Worm (Caenorhabditis elegans) whole organism, young adult: ENCODE measurements around the gene F09E5.8.

Experiments
- B0019.2 ChIP-seq: fragments of 200-800 bp; sonication (Bioruptor generic); conservative IDR thresholded peaks from 2 replicates; pipeline ENCODE4 v1.3.6; 2022; ENCODE audit warnings: missing genetic modification reagents, missing genetic modification characterization, missing compliant biosample characterization
- B0035.1 ChIP-seq: sonication (generic microtip); optimal IDR thresholded peaks from 2 replicates; lab custom pipeline; 2016; ENCODE audit warnings: missing genetic modification characterization, mild to moderate bottlenecking, missing compliant biosample characterization, missing genotype, missing genetic modification reagents
- B0261.1 ChIP-seq: sonication (generic microtip); optimal IDR thresholded peaks from 2 replicates; lab custom pipeline; 2016; ENCODE audit warnings: mild to moderate bottlenecking, missing genetic modification characterization, moderate library complexity, missing compliant biosample characterization
- C06A6.2 ChIP-seq: fragments of 200-800 bp; sonication (Bioruptor generic); conservative IDR thresholded peaks from 2 replicates; pipeline ENCODE4 v1.3.6; 2022; ENCODE audit warnings: missing genetic modification characterization, missing compliant biosample characterization
- D2030.7 ChIP-seq: fragments of 200-800 bp; sonication (Bioruptor generic); IDR thresholded peaks from 2 replicates; pipeline ENCODE4 v1.3.6; 2022; ENCODE audit warnings: missing genetic modification reagents, missing genetic modification characterization, missing compliant biosample characterization
- F10E7.11 ChIP-seq: sonication (generic microtip); optimal IDR thresholded peaks from 2 replicates; lab custom pipeline; 2017; ENCODE audit warnings: mild to moderate bottlenecking, missing genetic modification characterization, moderate library complexity, missing compliant biosample characterization
- F52B5.7 ChIP-seq: sonication (generic microtip); optimal IDR thresholded peaks from 2 replicates; lab custom pipeline; 2016; ENCODE audit warnings: mild to moderate bottlenecking, missing genetic modification characterization, missing compliant biosample characterization
- K12H6.12 ChIP-seq: fragments of 200-800 bp; sonication (Bioruptor generic); optimal IDR thresholded peaks from 2 replicates; lab custom pipeline; 2018; ENCODE audit warnings: mild to moderate bottlenecking, missing genetic modification characterization, missing compliant biosample characterization
- Y53F4B.3 ChIP-seq: fragments of 200-800 bp; sonication (Bioruptor generic); IDR thresholded peaks from 2 replicates; pipeline ENCODE4 v1.3.6; 2022; ENCODE audit warnings: missing genetic modification reagents, missing genetic modification characterization, missing compliant biosample characterization
- Y53G8AR.9 ChIP-seq: fragments of 200-800 bp; sonication (Bioruptor generic); conservative IDR thresholded peaks from 2 replicates; pipeline ENCODE4 v1.3.6; 2022; ENCODE audit warnings: missing genetic modification reagents, missing genetic modification characterization, missing compliant biosample characterization
- Y67H2A.10 ChIP-seq: fragments of 200-800 bp; sonication (Bioruptor generic); conservative IDR thresholded peaks from 2 replicates; pipeline ENCODE4 v1.3.6; 2022; ENCODE audit warnings: missing genetic modification reagents, missing genetic modification characterization, missing compliant biosample characterization
- akir-1 ChIP-seq: fragments of 200-800 bp; sonication (Bioruptor generic); optimal IDR thresholded peaks from 2 replicates; lab custom pipeline; 2018; ENCODE audit warnings: mild to moderate bottlenecking, missing genetic modification characterization, moderate library complexity, missing compliant biosample characterization
- athp-1 ChIP-seq: sonication (generic microtip); optimal IDR thresholded peaks from 2 replicates; lab custom pipeline; 2017; ENCODE audit warnings: mild to moderate bottlenecking, missing genetic modification characterization, missing compliant biosample characterization
- bed-1 ChIP-seq: fragments of 200-800 bp; sonication (Bioruptor generic); IDR thresholded peaks from 2 replicates; pipeline ENCODE4 v1.3.6; 2022; ENCODE audit warnings: missing genetic modification reagents, missing genetic modification characterization, missing compliant biosample characterization
- ccch-3 ChIP-seq: fragments of 200-800 bp; sonication (Bioruptor generic); optimal IDR thresholded peaks from 2 replicates; lab custom pipeline; 2018; ENCODE audit warnings: mild to moderate bottlenecking, missing genetic modification characterization, missing compliant biosample characterization
- cebp-1 ChIP-seq, 2 experiments: fragments of 200-800 bp in 1 of 2; sonication (Bioruptor generic) in 1 of 2; sonication (generic microtip) in 1 of 2; IDR thresholded peaks in 1 of 2; optimal IDR thresholded peaks in 1 of 2; 2 replicates each; pipeline versions ENCODE4 v1.3.6 to Lab custom; 2017 to 2022; ENCODE audit warnings: missing compliant biosample characterization in 2 of 2, missing genetic modification characterization in 2 of 2, mild to moderate bottlenecking in 1 of 2, missing genetic modification reagents in 1 of 2, moderate library complexity in 1 of 2
- ceh-100 ChIP-seq: fragments of 200-800 bp; sonication (Bioruptor generic); IDR thresholded peaks from 2 replicates; pipeline ENCODE4 v1.3.6; 2022; ENCODE audit warnings: missing genetic modification reagents, missing genetic modification characterization, missing compliant biosample characterization
- chd-7 ChIP-seq: sonication (generic microtip); optimal IDR thresholded peaks from 2 replicates; lab custom pipeline; 2016; ENCODE audit warnings: mild to moderate bottlenecking, missing genetic modification characterization, moderate library complexity, missing compliant biosample characterization
- die-1 ChIP-seq: sonication (generic microtip); optimal IDR thresholded peaks from 2 replicates; lab custom pipeline; 2016; ENCODE audit warnings: missing genotype, mild to moderate bottlenecking, missing genetic modification characterization, missing compliant biosample characterization
- dox-1 ChIP-seq: fragments of 200-800 bp; sonication (Bioruptor generic); IDR thresholded peaks from 2 replicates; pipeline ENCODE4 v1.3.6; 2022; ENCODE audit warnings: missing genetic modification reagents, missing genetic modification characterization, missing compliant biosample characterization
- efl-1 ChIP-seq: fragments of 150-350 bp; optimal IDR thresholded peaks from 2 replicates; lab custom pipeline; 2014; ENCODE audit warnings: missing biosample characterization, missing genetic modification reagents, missing genetic modification characterization
- egrh-3 ChIP-seq: fragments of 200-800 bp; sonication (Bioruptor generic); IDR thresholded peaks from 2 replicates; pipeline ENCODE4 v1.3.6; 2022; ENCODE audit warnings: missing genetic modification reagents, missing genetic modification characterization, missing compliant biosample characterization
- ekl-4 ChIP-seq: fragments of 200-800 bp; sonication (Bioruptor generic); IDR thresholded peaks from 2 replicates; pipeline ENCODE4 v1.3.6; 2022; ENCODE audit warnings: missing genetic modification reagents, missing genetic modification characterization, missing compliant biosample characterization
- hlh-12 ChIP-seq: sonication (generic microtip); optimal IDR thresholded peaks from 2 replicates; lab custom pipeline; 2016; ENCODE audit warnings: missing genetic modification characterization, missing compliant biosample characterization
- hmg-1.2 ChIP-seq: fragments of 200-800 bp; sonication (Bioruptor generic); IDR thresholded peaks from 2 replicates; pipeline ENCODE4 v1.3.6; 2022; ENCODE audit warnings: missing genetic modification reagents, missing genetic modification characterization, missing compliant biosample characterization
- hmg-20 ChIP-seq: fragments of 200-800 bp; sonication (Bioruptor generic); IDR thresholded peaks from 2 replicates; pipeline ENCODE4 v1.3.6; 2022; ENCODE audit warnings: missing genetic modification reagents, missing genetic modification characterization, missing compliant biosample characterization
- let-607 ChIP-seq, 2 experiments: fragments of 200-800 bp in 1 of 2; sonication (Bioruptor generic) in 1 of 2; sonication (generic microtip) in 1 of 2; optimal IDR thresholded peaks; 2 replicates each; lab custom pipeline; 2016 to 2018; ENCODE audit warnings: mild to moderate bottlenecking in 2 of 2, missing compliant biosample characterization in 2 of 2, missing genetic modification characterization in 2 of 2, moderate library complexity in 2 of 2, missing genotype in 1 of 2
- lin-54 ChIP-seq: fragments of 200-800 bp; sonication (Bioruptor generic); optimal IDR thresholded peaks from 2 replicates; lab custom pipeline; 2018; ENCODE audit warnings: mild to moderate bottlenecking, missing genetic modification characterization, missing compliant biosample characterization
- lir-1 ChIP-seq: fragments of 200-800 bp; sonication (Bioruptor generic); conservative IDR thresholded peaks from 2 replicates; pipeline ENCODE4 v1.3.6; 2022; ENCODE audit warnings: missing genetic modification reagents, missing genetic modification characterization, missing compliant biosample characterization
- madf-10 ChIP-seq: sonication (generic microtip); optimal IDR thresholded peaks from 2 replicates; lab custom pipeline; 2016; ENCODE audit warnings: mild to moderate bottlenecking, missing genetic modification characterization, missing compliant biosample characterization
- madf-6 ChIP-seq: fragments of 200-800 bp; sonication (Bioruptor generic); IDR thresholded peaks from 2 replicates; pipeline ENCODE4 v1.3.6; 2022; ENCODE audit warnings: missing genetic modification reagents, missing genetic modification characterization, missing compliant biosample characterization
- madf-8 ChIP-seq: fragments of 200-800 bp; sonication (Bioruptor generic); conservative IDR thresholded peaks from 2 replicates; pipeline ENCODE4 v1.3.6; 2022; ENCODE audit warnings: missing genetic modification reagents, missing genetic modification characterization, missing compliant biosample characterization
- mcd-1 ChIP-seq: fragments of 200-800 bp; sonication (Bioruptor generic); IDR thresholded peaks from 2 replicates; pipeline ENCODE4 v1.3.6; 2022; ENCODE audit warnings: missing genetic modification reagents, missing genetic modification characterization, missing compliant biosample characterization
- mxl-1 ChIP-seq: sonication (generic microtip); optimal IDR thresholded peaks from 2 replicates; lab custom pipeline; 2016; ENCODE audit warnings: missing genetic modification characterization, missing compliant biosample characterization
- nfyb-1 ChIP-seq: fragments of 200-800 bp; sonication (Bioruptor generic); IDR thresholded peaks from 2 replicates; pipeline ENCODE4 v1.3.6; 2022; ENCODE audit warnings: missing genetic modification reagents, missing genetic modification characterization, missing compliant biosample characterization
- nhr-120 ChIP-seq: fragments of 200-800 bp; sonication (Bioruptor generic); IDR thresholded peaks from 2 replicates; pipeline ENCODE4 v1.3.6; 2022; ENCODE audit warnings: missing genetic modification characterization, missing compliant biosample characterization
- pbrm-1 ChIP-seq: fragments of 200-800 bp; sonication (Bioruptor generic); IDR thresholded peaks from 2 replicates; pipeline ENCODE4 v1.3.6; 2022; ENCODE audit warnings: missing genetic modification reagents, missing genetic modification characterization, missing compliant biosample characterization
- sea-2 ChIP-seq: fragments of 200-800 bp; sonication (Bioruptor generic); IDR thresholded peaks from 2 replicates; pipeline ENCODE4 v1.3.6; 2022; ENCODE audit warnings: missing genetic modification characterization, missing compliant biosample characterization
- snpc-3.4 ChIP-seq: sonication (generic microtip); optimal IDR thresholded peaks from 2 replicates; lab custom pipeline; 2017; ENCODE audit warnings: missing genetic modification characterization, mild to moderate bottlenecking, missing compliant biosample characterization, antibody characterized with exemption, moderate library complexity, missing genotype, missing genetic modification reagents
- sptf-2 ChIP-seq: fragments of 200-800 bp; sonication (Bioruptor generic); optimal IDR thresholded peaks from 2 replicates; lab custom pipeline; 2018; ENCODE audit warnings: mild to moderate bottlenecking, missing genetic modification characterization, missing compliant biosample characterization
- tbp1 ChIP-seq: fragments of 200-800 bp; sonication (Bioruptor generic); optimal IDR thresholded peaks from 2 replicates; lab custom pipeline; 2018; ENCODE audit warnings: mild to moderate bottlenecking, missing genetic modification characterization, missing compliant biosample characterization
- unc-62 ChIP-seq: fragments of 150-350 bp; optimal IDR thresholded peaks from 2 replicates; lab custom pipeline; 2014; ENCODE audit warnings: missing biosample characterization, missing genetic modification reagents, missing genetic modification characterization
- zfh-2 ChIP-seq: fragments of 200-800 bp; sonication (Bioruptor generic); conservative IDR thresholded peaks from 2 replicates; pipeline ENCODE4 v1.3.6; 2022; ENCODE audit warnings: missing genetic modification reagents, missing genetic modification characterization, missing compliant biosample characterization
- zim-3 ChIP-seq: sonication (generic microtip); optimal IDR thresholded peaks from 2 replicates; lab custom pipeline; 2017; ENCODE audit warnings: mild to moderate bottlenecking, missing genetic modification characterization, moderate library complexity, missing compliant biosample characterization
- ztf-3 ChIP-seq: fragments of 200-800 bp; sonication (Bioruptor generic); optimal IDR thresholded peaks from 2 replicates; lab custom pipeline; 2018; ENCODE audit warnings: mild to moderate bottlenecking, missing genetic modification characterization, missing compliant biosample characterization
- ztf-6 ChIP-seq: fragments of 200-800 bp; sonication (Bioruptor generic); IDR thresholded peaks from 2 replicates; pipeline ENCODE4 v1.3.6; 2022; ENCODE audit warnings: missing genetic modification reagents, missing genetic modification characterization, missing compliant biosample characterization

Gene F09E5.8

ce11 chrII:5336035-5336376 lies 14.5 kb upstream of the F09E5.8 start (continued):
- no peak for TF ChIP-seq Y53F4B.3 (GFP tag; lab: Robert Waterston, UW)
- TF ChIP-seq D2030.7 (GFP tag; lab: Robert Waterston, UW) = no peak
- TF ChIP-seq unc-62 (GFP tag; lab: Kevin White, UChicago) = no peak
- TF ChIP-seq pbrm-1 = 0 out of 2 replicates have a peak, but pooled peaks have one; percentile 42
- TF ChIP-seq sptf-2 = no peak
- TF ChIP-seq egrh-3 (GFP tag; lab: Robert Waterston, UW) = no peak
- no peak for TF ChIP-seq athp-1
- no peak for TF ChIP-seq madf-10 (tag; lab: Kevin White, UChicago)
- TF ChIP-seq snpc-3.4 = no peak
- peak in 1 of 2 experiments; percentile 17 for TF ChIP-seq let-607 (tag; optimal IDR thresholded peaks at IDR 0.05; lab: Kevin White, UChicago)
- TF ChIP-seq chd-7 (tag; lab: Kevin White, UChicago) = peak; percentile 24
- TF ChIP-seq lir-1 (GFP tag; lab: Robert Waterston, UW) = no peak
- peak; percentile 29; the same call in 1 of the 2 replicates for TF ChIP-seq dox-1 (GFP tag; lab: Robert Waterston, UW)
- TF ChIP-seq cebp-1 (GFP tag; IDR thresholded peaks at IDR 0.05; lab: Robert Waterston, UW) = no peak
- peak; percentile 36 for TF ChIP-seq cebp-1 (tag; optimal IDR thresholded peaks at IDR 0.05; lab: Kevin White, UChicago)
- TF ChIP-seq zfh-2 (GFP tag; lab: Robert Waterston, UW) = 0 out of 2 replicates have a peak, but pooled peaks have one; percentile 29
- no peak for TF ChIP-seq bed-1 (GFP tag; lab: Robert Waterston, UW)
- no peak for TF ChIP-seq mxl-1
- TF ChIP-seq nfyb-1 = 0 out of 2 replicates have a peak, but pooled peaks have one; percentile 55
- 0 out of 2 replicates have a peak, but pooled peaks have one; percentile 27 for TF ChIP-seq madf-6 (GFP tag; lab: Robert Waterston, UW)
- peak; percentile 0 for TF ChIP-seq K12H6.12
- TF ChIP-seq zim-3 (tag; lab: Kevin White, UChicago) = peak; percentile 68
- TF ChIP-seq nhr-120 (GFP tag; lab: Robert Waterston, UW) = no peak
- 0 out of 2 replicates have a peak, but pooled peaks have one; percentile 15 for TF ChIP-seq ceh-100 (GFP tag; lab: Robert Waterston, UW)
- TF ChIP-seq sea-2 = no peak
- TF ChIP-seq efl-1 (GFP tag; lab: Kevin White, UChicago) = no peak
- TF ChIP-seq akir-1 (GFP tag; lab: Kevin White, UChicago) = no peak
- TF ChIP-seq B0035.1 = no peak
- TF ChIP-seq ztf-6 = no peak
- no peak for TF ChIP-seq ztf-3
- peak; percentile 38 for TF ChIP-seq F52B5.7 (tag; lab: Kevin White, UChicago)
- TF ChIP-seq madf-8 = no peak
- no peak for TF ChIP-seq lin-54 (GFP tag; lab: Kevin White, UChicago)
- no peak for TF ChIP-seq die-1 (tag; lab: Kevin White, UChicago)
- TF ChIP-seq Y67H2A.10 (GFP tag; lab: Robert Waterston, UW) = no peak
- TF ChIP-seq, all 124 proteins: peak for 14

- no peak for TF ChIP-seq F10E7.11
- TF ChIP-seq Y67H2A.10 (GFP tag; lab: Robert Waterston, UW) = no peak
- TF ChIP-seq B0019.2 = no peak
- no peak for TF ChIP-seq hlh-12
- peak; percentile 21 for TF ChIP-seq tbp1 (GFP tag; lab: Kevin White, UChicago)
- TF ChIP-seq lir-1 (GFP tag; lab: Robert Waterston, UW) = no peak
- peak; percentile 81 for TF ChIP-seq hmg-1.2
- no peak for TF ChIP-seq Y53F4B.3 (GFP tag; lab: Robert Waterston, UW)
- TF ChIP-seq Y53G8AR.9 (GFP tag; lab: Robert Waterston, UW) = no peak
- TF ChIP-seq hmg-20 (GFP tag; lab: Robert Waterston, UW) = no peak
- TF ChIP-seq unc-62 (GFP tag; lab: Kevin White, UChicago) = peak; percentile 54
- no peak for TF ChIP-seq ekl-4 (GFP tag; lab: Robert Waterston, UW)
- peak; percentile 40; the same call in 1 of the 2 replicates for TF ChIP-seq mcd-1 (GFP tag; lab: Robert Waterston, UW)
- no peak for TF ChIP-seq ccch-3 (GFP tag; lab: Kevin White, UChicago)
- TF ChIP-seq ceh-100 (GFP tag; lab: Robert Waterston, UW) = 0 out of 2 replicates have a peak, but pooled peaks have one; percentile 13
- 0 out of 2 replicates have a peak, but pooled peaks have one; percentile 10 for TF ChIP-seq C06A6.2 (GFP tag; lab: Robert Waterston, UW)
- TF ChIP-seq B0261.1 (tag; lab: Kevin White, UChicago) = no peak
Measured at ce11 chrII:5336660-5337494, 13.6 kb upstream of the F09E5.8 start.
